Fruit fly (Drosophila melanogaster): ENCODE measurements around the gene CG6576.
A peak's percentile ranks its signal among the peaks of the same experiment; 100 is the strongest.

CG6576 gene

DNA sequence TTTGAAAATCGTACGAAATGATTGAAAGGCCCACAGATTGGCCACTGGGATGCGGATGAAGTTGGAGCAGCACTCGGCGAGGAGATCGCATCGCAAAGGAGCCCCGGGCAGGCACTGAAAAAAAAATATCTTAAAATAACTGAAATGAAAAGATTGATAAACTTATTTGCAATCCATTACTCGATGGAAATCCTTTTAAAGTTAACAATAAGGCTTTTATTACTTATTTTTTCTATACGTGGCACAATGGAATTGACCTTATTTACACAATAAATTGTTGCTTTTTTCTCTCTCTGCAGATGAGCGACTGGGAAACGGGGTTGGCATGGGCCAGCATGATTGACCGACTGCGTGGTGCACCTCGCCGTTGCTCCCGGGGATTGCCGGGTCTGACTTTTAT lies 4.5 kb upstream of the CG6576 start (continued):
- no peak for TF ChIP-seq CG2129 (GFP tag; IDR thresholded peaks at IDR 0.05; ENCODE audit: partially characterized antibody)
- TF ChIP-seq NFAT (GFP tag; IDR thresholded peaks at IDR 0.05) = no peak
- TF ChIP-seq CG6854 (GFP tag; optimal IDR thresholded peaks at IDR 0.05) = no peak
- peak; percentile 12 for TF ChIP-seq NC2β (GFP tag; optimal IDR thresholded peaks at IDR 0.05)
- TF ChIP-seq CG1603 (tag; optimal IDR thresholded peaks at IDR 0.05) = peak; percentile 60
- TF ChIP-seq vvl (GFP tag; IDR thresholded peaks at IDR 0.05) = peak; percentile 73
- no peak for TF ChIP-seq stwl (tag; optimal IDR thresholded peaks at IDR 0.05)
- no peak for TF ChIP-seq crol (GFP tag; IDR thresholded peaks at IDR 0.05)
- peak; percentile 49 for TF ChIP-seq B-H1 (GFP tag; IDR thresholded peaks at IDR 0.05)
- TF ChIP-seq Lhr (GFP tag; optimal IDR thresholded peaks at IDR 0.05) = peak; percentile 4
- no peak for TF ChIP-seq grn (GFP tag; optimal IDR thresholded peaks at IDR 0.05)
- no peak for TF ChIP-seq toy (GFP tag; IDR thresholded peaks at IDR 0.05)
- TF ChIP-seq NK7.1 (GFP tag; optimal IDR thresholded peaks at IDR 0.05) = no peak
- TF ChIP-seq Max (GFP tag; optimal IDR thresholded peaks at IDR 0.05) = no peak
- TF ChIP-seq Rx (GFP tag; IDR thresholded peaks at IDR 0.05) = peak; percentile 43
- no peak for TF ChIP-seq CG2199 (GFP tag; IDR thresholded peaks at IDR 0.05)
- peak; percentile 27 for TF ChIP-seq CG9437 (GFP tag; optimal IDR thresholded peaks at IDR 0.05)
- peak; percentile 32; the same call in 1 of the 3 replicates for TF ChIP-seq CG14050 (GFP tag; IDR thresholded peaks at IDR 0.05)
- TF ChIP-seq CTCF (GFP tag; optimal IDR thresholded peaks at IDR 0.05) = no peak
- peak; percentile 54 for TF ChIP-seq pnt (GFP tag; optimal IDR thresholded peaks at IDR 0.05)
- TF ChIP-seq CG13424 (tag; optimal IDR thresholded peaks at IDR 0.05) = peak; percentile 61
- peak; percentile 55 for TF ChIP-seq CG8924 (tag; optimal IDR thresholded peaks at IDR 0.05)
- no peak for TF ChIP-seq insv (GFP tag; optimal IDR thresholded peaks at IDR 0.05)
- TF ChIP-seq gcm2 (GFP tag; optimal IDR thresholded peaks at IDR 0.05) = no peak
- no peak for TF ChIP-seq tll (GFP tag; optimal IDR thresholded peaks at IDR 0.05)
- TF ChIP-seq corto (GFP tag; optimal IDR thresholded peaks at IDR 0.05) = no peak
- no peak for TF ChIP-seq sug (tag; optimal IDR thresholded peaks at IDR 0.05)
- no peak for TF ChIP-seq abd-A (tag; optimal IDR thresholded peaks at IDR 0.05)
- peak; percentile 62 for TF ChIP-seq CG31441 (GFP tag; IDR thresholded peaks at IDR 0.05)
- peak; percentile 6 for TF ChIP-seq ems (GFP tag; optimal IDR thresholded peaks at IDR 0.05)
- TF ChIP-seq CG16815 (GFP tag; optimal IDR thresholded peaks at IDR 0.05) = no peak
- TF ChIP-seq CG11093 (GFP tag; IDR thresholded peaks at IDR 0.05) = peak; percentile 67; the same call in 2 of the 3 replicates
- no peak for TF ChIP-seq CG2120 (GFP tag; optimal IDR thresholded peaks at IDR 0.05)
- no peak for TF ChIP-seq cwo (GFP tag; optimal IDR thresholded peaks at IDR 0.05)
- TF ChIP-seq CG9876 (GFP tag; optimal IDR thresholded peaks at IDR 0.05) = no peak
- TF ChIP-seq gem (tag; optimal IDR thresholded peaks at IDR 0.05) = peak; percentile 73
- no peak for TF ChIP-seq Myb (GFP tag; optimal IDR thresholded peaks at IDR 0.05)
- TF ChIP-seq mirr (GFP tag; optimal IDR thresholded peaks at IDR 0.05) = no peak
- TF ChIP-seq CG3163 (GFP tag; optimal IDR thresholded peaks at IDR 0.05) = no peak
- no peak for TF ChIP-seq Dip3 (GFP tag; optimal IDR thresholded peaks at IDR 0.05)
- no peak for TF ChIP-seq chinmo (GFP tag; IDR thresholded peaks at IDR 0.05; ENCODE audit: partially characterized antibody)
- no peak for TF ChIP-seq CG8290 (GFP tag; optimal IDR thresholded peaks at IDR 0.05)
- no peak for TF ChIP-seq CG8290 (tag; optimal IDR thresholded peaks at IDR 0.05)
- peak; percentile 44 for TF ChIP-seq ewg (GFP tag; optimal IDR thresholded peaks at IDR 0.05)
- TF ChIP-seq BtbVII (GFP tag; optimal IDR thresholded peaks at IDR 0.05) = no peak
- peak; percentile 49; the same call in 1 of the 3 replicates for TF ChIP-seq Mrtf (GFP tag; IDR thresholded peaks at IDR 0.05)
- TF ChIP-seq pb (GFP tag; optimal IDR thresholded peaks at IDR 0.05) = peak; percentile 24
- TF ChIP-seq CG1602 (GFP tag; optimal IDR thresholded peaks at IDR 0.05) = peak; percentile 5
- TF ChIP-seq CG10147 (GFP tag; optimal IDR thresholded peaks at IDR 0.05) = no peak
- TF ChIP-seq Mes4 (GFP tag; optimal IDR thresholded peaks at IDR 0.05) = no peak
- no peak for TF ChIP-seq eyg (GFP tag; optimal IDR thresholded peaks at IDR 0.05)
- no peak for TF ChIP-seq CG11247 (GFP tag; IDR thresholded peaks at IDR 0.05)
- TF ChIP-seq Bdp1 (GFP tag; optimal IDR thresholded peaks at IDR 0.05) = peak; percentile 6
